Fruit fly (Drosophila melanogaster) whole organism, prepupa: ENCODE results near the gene CG4462.

Experiments used
- CG6808 ChIP-seq: fragments of 200-800 bp; sonication (Bioruptor generic); optimal IDR thresholded peaks from 3 replicates; lab custom pipeline; 2017; ENCODE audit warnings: missing biosample characterization, missing genetic modification characterization, mild to moderate bottlenecking, moderate library complexity, missing genetic modification reagents
- CG8319 ChIP-seq: fragments of 200-800 bp; sonication (Bioruptor generic); optimal IDR thresholded peaks from 3 replicates; lab custom pipeline; 2016; ENCODE audit warnings: missing biosample characterization, missing genetic modification characterization
- Gug ChIP-seq: fragments of 200-800 bp; sonication (Bioruptor generic); IDR thresholded peaks from 2 replicates; pipeline ENCODE4 v1.3.6; 2022; ENCODE audit warnings: missing biosample characterization, missing genetic modification characterization
- Hr39 ChIP-seq: fragments of 200-800 bp; sonication (Bioruptor generic); optimal IDR thresholded peaks from 2 replicates; lab custom pipeline; 2016; ENCODE audit warnings: missing biosample characterization, missing genetic modification characterization
- Lpt ChIP-seq: fragments of 200-800 bp; sonication (Bioruptor generic); optimal IDR thresholded peaks from 3 replicates; lab custom pipeline; 2016; ENCODE audit warnings: missing biosample characterization, missing genetic modification characterization
- Sox102F ChIP-seq: fragments of 200-800 bp; sonication (Bioruptor generic); optimal IDR thresholded peaks from 2 replicates; lab custom pipeline; 2016; ENCODE audit warnings: missing biosample characterization, mild to moderate bottlenecking, missing genetic modification characterization
- achi ChIP-seq: fragments of 200-800 bp; sonication (Bioruptor generic); optimal IDR thresholded peaks from 3 replicates; lab custom pipeline; 2016; ENCODE audit warnings: missing biosample characterization, missing genetic modification characterization
- dac ChIP-seq: fragments of 200-800 bp; sonication (Bioruptor generic); optimal IDR thresholded peaks from 2 replicates; lab custom pipeline; 2017; ENCODE audit warnings: missing biosample characterization, mild to moderate bottlenecking, missing genetic modification characterization
- lz ChIP-seq: fragments of 200-800 bp; sonication (Bioruptor generic); optimal IDR thresholded peaks from 3 replicates; lab custom pipeline; 2016; ENCODE audit warnings: missing biosample characterization, missing genetic modification characterization
- salr ChIP-seq, 2 experiments: fragments of 200-800 bp; sonication (Bioruptor generic); optimal IDR thresholded peaks; 3 replicates each; lab custom pipeline; 2016 to 2018; ENCODE audit warnings: missing biosample characterization in 2 of 2, missing genetic modification characterization in 2 of 2, mild to moderate bottlenecking in 1 of 2
- spab ChIP-seq: fragments of 200-800 bp; sonication (Bioruptor generic); optimal IDR thresholded peaks from 2 replicates; lab custom pipeline; 2017; ENCODE audit warnings: missing biosample characterization, mild to moderate bottlenecking, missing genetic modification characterization, missing genetic modification reagents

DNA sequence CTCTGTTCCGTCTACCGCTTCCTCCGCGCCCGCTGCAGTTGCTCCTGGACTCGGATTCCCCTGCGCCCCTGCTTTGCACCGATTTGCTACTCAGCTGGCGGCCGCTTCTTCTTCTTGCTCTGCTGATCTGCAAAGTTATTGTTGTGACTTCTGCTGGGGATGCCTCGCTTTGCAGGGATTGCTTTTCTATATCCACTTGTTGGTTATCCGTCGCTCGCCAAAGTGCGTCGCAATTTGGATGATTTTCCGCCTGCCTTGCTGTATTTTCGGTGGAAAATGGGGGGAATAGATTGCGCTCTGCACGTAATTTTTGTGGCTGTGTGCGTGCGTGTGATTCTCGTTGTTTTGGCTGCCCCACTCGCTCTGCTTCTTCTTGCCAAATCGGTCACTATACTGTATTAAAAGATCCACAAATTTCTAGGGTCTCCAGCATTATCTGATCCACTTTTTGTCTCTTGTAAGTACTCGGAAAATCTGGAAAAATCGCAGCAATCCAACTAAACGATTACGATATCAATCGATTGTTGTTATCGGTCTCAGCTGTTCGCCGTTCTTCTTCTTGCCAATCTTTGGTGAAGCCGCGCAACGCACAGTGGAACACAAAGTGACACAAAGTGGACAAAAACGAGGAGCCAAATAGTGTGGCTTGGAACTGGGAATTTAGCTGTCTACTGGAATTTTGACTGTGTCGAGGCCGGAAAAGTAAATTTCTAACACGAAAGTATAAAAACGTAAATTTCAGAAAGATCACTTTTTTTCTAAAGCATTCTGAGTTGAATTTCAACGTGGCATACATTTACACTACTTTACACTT is 22.0 kb downstream of the CG4462 start, which contains the start of gene ClpX:
- TF ChIP-seq spab (GFP tag; lab: Kevin White, UChicago) = no peak
- TF ChIP-seq Lpt (GFP tag; lab: Kevin White, UChicago) = no peak
- TF ChIP-seq CG6808 (GFP tag; lab: Kevin White, UChicago) = no peak
- no peak for TF ChIP-seq salr (GFP tag; optimal IDR thresholded peaks at IDR 0.05; lab: Kevin White, UChicago)
- no peak for TF ChIP-seq dac (GFP tag; lab: Kevin White, UChicago)
- no peak for TF ChIP-seq achi
- TF ChIP-seq Gug = no peak
- TF ChIP-seq lz (GFP tag; lab: Kevin White, UChicago) = no peak
- no peak for TF ChIP-seq Sox102F (GFP tag; lab: Kevin White, UChicago)
- TF ChIP-seq Hr39 (GFP tag; lab: Kevin White, UChicago) = no peak
- TF ChIP-seq CG8319 (GFP tag; lab: Kevin White, UChicago) = no peak
